Fruit fly (Drosophila melanogaster) whole organism, embryonic: Measurements from ENCODE around the gene CG34288.

Experiments
- CG16863 ChIP-seq: fragments of 200-800 bp; sonication (Bioruptor generic); optimal IDR thresholded peaks from 3 replicates; lab custom pipeline; 2016; ENCODE audit warnings: missing biosample characterization, missing genetic modification characterization
- Hey ChIP-seq: fragments of 200-800 bp; sonication (Bioruptor generic); optimal IDR thresholded peaks from 3 replicates; lab custom pipeline; 2018; ENCODE audit warnings: missing biosample characterization, mild to moderate bottlenecking, missing genetic modification characterization
- TFAM ChIP-seq: fragments of 200-800 bp; sonication (Bioruptor generic); optimal IDR thresholded peaks from 2 replicates; lab custom pipeline; 2017; ENCODE audit warnings: missing biosample characterization, missing genetic modification characterization, inconsistent platforms
- grau ChIP-seq: fragments of 200-800 bp; optimal IDR thresholded peaks from 3 replicates; lab custom pipeline; 2019; ENCODE audit warnings: missing biosample characterization, mild to moderate bottlenecking, missing genetic modification characterization, moderate library complexity

- no peak for TF ChIP-seq TFAM (GFP tag; lab: Kevin White, UChicago)
- TF ChIP-seq Hey = no peak
- TF ChIP-seq CG16863 (GFP tag; lab: Kevin White, UChicago) = no peak
- TF ChIP-seq grau (tag; lab: Kevin White, UChicago) = no peak
Measured at dm6 chr3R:22438301-22438700, 8.8 kb downstream of the CG34288 start.
